Worm (Caenorhabditis elegans): ENCODE results near the gene C38D4.7.

Gene C38D4.7

ce11 chrIII:4826606-4827005 lies 15.5 kb upstream of the C38D4.7 start, which contains the start of gene F26A1.3:
Gene F26A1.3, plus strand, starts transcription at chrIII:4826906.
- TF ChIP-seq zip-8 (tag; optimal IDR thresholded peaks at IDR 0.05) (no peak), lin-13 (tag; optimal IDR thresholded peaks at IDR 0.05) (no peak), lin-32 (GFP tag; optimal IDR thresholded peaks at IDR 0.05) (no peak), nhr-237 (tag; optimal IDR thresholded peaks at IDR 0.05) (no peak), sptf-1 (tag; optimal IDR thresholded peaks at IDR 0.05) (no peak), nhr-76 (tag; optimal IDR thresholded peaks at IDR 0.05) (no peak), nhr-2 (tag; optimal IDR thresholded peaks at IDR 0.05) (no peak), nhr-12 (tag; optimal IDR thresholded peaks at IDR 0.05) (no peak), mab-5 (tag; optimal IDR thresholded peaks at IDR 0.05) (no peak), sem-2 (GFP tag; optimal IDR thresholded peaks at IDR 0.05) (no peak), mls-2 (tag; optimal IDR thresholded peaks at IDR 0.05) (no peak), hlh-1 (tag; optimal IDR thresholded peaks at IDR 0.05) (no peak), drap-1 (GFP tag; optimal IDR thresholded peaks at IDR 0.05) (no peak)

- no peak for TF ChIP-seq hlh-1 (tag; optimal IDR thresholded peaks at IDR 0.05)
- TF ChIP-seq lsy-2 (tag; optimal IDR thresholded peaks at IDR 0.05) = no peak
- TF ChIP-seq ham-2 (GFP tag; optimal IDR thresholded peaks at IDR 0.05) = no peak
- no peak for TF ChIP-seq unc-39 (tag; optimal IDR thresholded peaks at IDR 0.05)
- no peak for TF ChIP-seq cnd-1 (tag; optimal IDR thresholded peaks at IDR 0.05)
- TF ChIP-seq mab-5 (tag; optimal IDR thresholded peaks at IDR 0.05) = no peak
- TF ChIP-seq ceh-39 (tag; optimal IDR thresholded peaks at IDR 0.05) = no peak
- TF ChIP-seq unc-62 (GFP tag; optimal IDR thresholded peaks at IDR 0.05) = no peak
- TF ChIP-seq lin-13 (tag; optimal IDR thresholded peaks at IDR 0.05) = no peak
- no peak for TF ChIP-seq nhr-12 (tag; optimal IDR thresholded peaks at IDR 0.05)
These were observed 11.0 kb upstream of the C38D4.7 start, which contains the start of gene F26A1.8 for ce11 chrIII:4822140-4822539. Gene F26A1.8, minus strand, starts transcription at chrIII:4822240.

- TF ChIP-seq mab-5 (tag; optimal IDR thresholded peaks at IDR 0.05) (no peak), ceh-39 (tag; optimal IDR thresholded peaks at IDR 0.05) (no peak), unc-62 (GFP tag; optimal IDR thresholded peaks at IDR 0.05) (no peak), snpc-4 (tag; optimal IDR thresholded peaks at IDR 0.05) (no peak), nhr-2 (tag; optimal IDR thresholded peaks at IDR 0.05) (no peak), nhr-28 (tag; optimal IDR thresholded peaks at IDR 0.05) (no peak), lin-32 (GFP tag; optimal IDR thresholded peaks at IDR 0.05) (no peak), cnd-1 (tag; optimal IDR thresholded peaks at IDR 0.05) (no peak), mep-1 (tag; optimal IDR thresholded peaks at IDR 0.05) (no peak), ceh-83 (GFP tag; optimal IDR thresholded peaks at IDR 0.05) (no peak), flh-1 (GFP tag; optimal IDR thresholded peaks at IDR 0.05) (no peak), nhr-12 (tag; optimal IDR thresholded peaks at IDR 0.05) (no peak), sem-2 (GFP tag; optimal IDR thresholded peaks at IDR 0.05) (no peak), pha-4 (tag; optimal IDR thresholded peaks at IDR 0.05) (no peak), ces-1 (GFP tag; optimal IDR thresholded peaks at IDR 0.05) (no peak)
These were observed 8.7 kb upstream of the C38D4.7 start, which contains the start of gene F26A1.7 for ce11 chrIII:4819843-4820242. Gene F26A1.7, minus strand, starts transcription at chrIII:4819943.

ce11 chrIII:4817240-4817639 lies 6.1 kb upstream of the C38D4.7 start, which contains the start of gene F26A1.4:
Gene F26A1.4, plus strand, starts transcription at chrIII:4817540.
- TF ChIP-seq sptf-1 (tag; optimal IDR thresholded peaks at IDR 0.05) (no peak), bed-3 (GFP tag; optimal IDR thresholded peaks at IDR 0.05) (no peak), lsy-2 (tag; optimal IDR thresholded peaks at IDR 0.05) (no peak), tbx-8 (GFP tag; optimal IDR thresholded peaks at IDR 0.05) (no peak), cnd-1 (tag; optimal IDR thresholded peaks at IDR 0.05) (no peak), ceh-43 (GFP tag; optimal IDR thresholded peaks at IDR 0.05) (no peak), nhr-76 (tag; optimal IDR thresholded peaks at IDR 0.05) (no peak), unc-39 (tag; optimal IDR thresholded peaks at IDR 0.05) (no peak)

- no peak for TF ChIP-seq unc-62 (GFP tag; optimal IDR thresholded peaks at IDR 0.05)
- TF ChIP-seq sptf-1 (tag; optimal IDR thresholded peaks at IDR 0.05) = no peak
- no peak for TF ChIP-seq elt-1 (tag; optimal IDR thresholded peaks at IDR 0.05; ENCODE audit: borderline replicate concordance, insufficient read depth)
- TF ChIP-seq pha-4 (tag; optimal IDR thresholded peaks at IDR 0.05) = no peak
- TF ChIP-seq nhr-2 (tag; optimal IDR thresholded peaks at IDR 0.05) = no peak
- no peak for TF ChIP-seq ces-1 (GFP tag; optimal IDR thresholded peaks at IDR 0.05)
These were observed 3.6 kb upstream of the C38D4.7 start, which contains the start of gene arl-6 for ce11 chrIII:4814730-4815129. Gene arl-6, minus strand, starts transcription at chrIII:4814830.
